Worm (Caenorhabditis elegans): ENCODE data around the gene mrck-1.

- TF ChIP-seq fos-1 (tag; optimal IDR thresholded peaks at IDR 0.05): no peak
- no peak for TF ChIP-seq mdl-1 (tag; optimal IDR thresholded peaks at IDR 0.05)
- no peak for TF ChIP-seq nhr-77 (tag; optimal IDR thresholded peaks at IDR 0.05)
- TF ChIP-seq aly-2 (tag; optimal IDR thresholded peaks at IDR 0.05): no peak
- TF ChIP-seq nhr-28 (tag; optimal IDR thresholded peaks at IDR 0.05): no peak
- no peak for TF ChIP-seq tbx-2 (tag; optimal IDR thresholded peaks at IDR 0.05)
- no peak for TF ChIP-seq unc-62 (GFP tag; optimal IDR thresholded peaks at IDR 0.05)
- TF ChIP-seq snpc-4 (tag; optimal IDR thresholded peaks at IDR 0.05): no peak
- TF ChIP-seq nhr-23 (tag; optimal IDR thresholded peaks at IDR 0.05): no peak
- no peak for TF ChIP-seq pha-4 (tag; optimal IDR thresholded peaks at IDR 0.05)
- TF ChIP-seq elt-1 (tag; optimal IDR thresholded peaks at IDR 0.05): no peak
Measured at ce11 chrV:6214465-6214864, 52.6 kb downstream of the mrck-1 start.
